Worm (Caenorhabditis elegans) whole organism, midembryonic: Measurements from ENCODE around the gene npr-39.

Experiments used
- T22C8.4 ChIP-seq: fragments of 200-800 bp; sonication (Bioruptor generic); IDR thresholded peaks from 2 replicates; pipeline ENCODE4 v1.3.6; 2022; ENCODE audit warnings: missing genetic modification characterization, missing compliant biosample characterization
- cog-1 ChIP-seq: sonication (generic microtip); optimal IDR thresholded peaks from 2 replicates; lab custom pipeline; 2016; ENCODE audit warnings: missing genetic modification characterization, missing compliant biosample characterization
- flt-1 ChIP-seq: fragments of 200-800 bp; sonication (Bioruptor generic); IDR thresholded peaks from 2 replicates; pipeline ENCODE4 v1.3.6; 2022; ENCODE audit warnings: missing genetic modification characterization, missing compliant biosample characterization
- klf-2 ChIP-seq: fragments of 200-800 bp; sonication (Bioruptor generic); conservative IDR thresholded peaks from 2 replicates; pipeline ENCODE4 v1.3.6; 2022; ENCODE audit warnings: missing genetic modification reagents, missing genetic modification characterization, missing compliant biosample characterization
- med-1 ChIP-seq: sonication (generic microtip); optimal IDR thresholded peaks from 2 replicates; lab custom pipeline; 2017; ENCODE audit warnings: missing genetic modification characterization, mild to moderate bottlenecking, missing compliant biosample characterization, antibody characterized with exemption, missing genetic modification reagents; ENCODE audit not compliant: insufficient read depth
- ref-1 ChIP-seq: fragments of 200-800 bp; sonication (Bioruptor generic); conservative IDR thresholded peaks from 2 replicates; pipeline ENCODE4 v1.3.6; 2022; ENCODE audit warnings: missing genetic modification reagents, missing genetic modification characterization, missing compliant biosample characterization
- tab-1 ChIP-seq: fragments of 200-800 bp; sonication (Bioruptor generic); IDR thresholded peaks from 2 replicates; pipeline ENCODE4 v1.3.6; 2022; ENCODE audit warnings: missing genetic modification characterization, missing compliant biosample characterization
- ztf-23 ChIP-seq: fragments of 200-800 bp; sonication (Bioruptor generic); IDR thresholded peaks from 2 replicates; pipeline ENCODE4 v1.3.6; 2022; ENCODE audit warnings: missing genetic modification reagents, missing genetic modification characterization, missing compliant biosample characterization
- ztf-29 ChIP-seq: fragments of 200-800 bp; sonication (Bioruptor generic); IDR thresholded peaks from 2 replicates; pipeline ENCODE4 v1.3.6; 2022; ENCODE audit warnings: missing genetic modification reagents, missing genetic modification characterization, missing compliant biosample characterization

Gene npr-39

DNA sequence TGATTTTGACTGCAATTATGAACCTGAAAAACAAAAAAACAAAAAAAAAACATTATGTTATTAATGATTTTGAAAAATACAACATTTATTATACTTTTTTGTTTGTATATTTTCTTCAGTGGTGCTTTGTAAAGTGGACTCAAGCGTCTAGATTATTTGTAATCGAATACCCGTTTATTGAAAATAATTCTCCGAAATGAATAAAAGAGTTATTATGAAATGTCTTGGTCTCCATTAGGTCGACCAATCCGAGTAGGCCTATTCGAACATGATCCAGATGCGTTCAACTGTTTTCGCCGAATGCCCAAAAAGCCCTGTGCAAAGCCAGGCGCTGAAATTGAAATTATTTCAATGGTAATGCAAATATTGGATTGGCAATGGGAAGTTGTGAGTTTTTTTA, 50.6 kb downstream of the npr-39 start, which contains the start of gene C08B6.5:
Gene C08B6.5, plus strand, starts transcription at position 301 of the 400 bp plus-strand sequence.
- TF ChIP-seq ztf-23 (GFP tag; lab: Robert Waterston, UW) (no peak), klf-2 (GFP tag; lab: Robert Waterston, UW) (no peak), T22C8.4 (GFP tag; lab: Robert Waterston, UW) (no peak), cog-1 (tag; lab: Kevin White, UChicago) (no peak), flt-1 (GFP tag; lab: Robert Waterston, UW) (no peak), tab-1 (GFP tag; lab: Robert Waterston, UW) (no peak), med-1 (GFP tag; lab: Kevin White, UChicago) (no peak), ztf-29 (no peak), ref-1 (no peak)
